Worm (Caenorhabditis elegans) whole organism, L4 larva: ENCODE results near the gene C06E2.5.

ENCODE experiments used
- D1046.2 ChIP-seq: fragments of 200-800 bp; sonication (Bioruptor generic); IDR thresholded peaks from 2 replicates; pipeline ENCODE4 v1.3.6; 2022; ENCODE audit warnings: missing genetic modification characterization, missing compliant biosample characterization
- F10B5.3 ChIP-seq: sonication (generic microtip); optimal IDR thresholded peaks from 2 replicates; lab custom pipeline; 2016; ENCODE audit warnings: mild to moderate bottlenecking, missing genetic modification characterization, missing compliant biosample characterization
- ceh-28 ChIP-seq: fragments of 150-350 bp; optimal IDR thresholded peaks from 2 replicates; lab custom pipeline; 2014; ENCODE audit warnings: missing biosample characterization, missing genetic modification reagents, missing genetic modification characterization
- ceh-82 ChIP-seq: sonication (generic microtip); optimal IDR thresholded peaks from 2 replicates; lab custom pipeline; 2017; ENCODE audit warnings: missing biosample characterization, missing genetic modification characterization
- fos-1 ChIP-seq: fragments of 150-350 bp; optimal IDR thresholded peaks from 2 replicates; lab custom pipeline; 2014; ENCODE audit warnings: missing biosample characterization, missing genetic modification characterization
- gei-8 ChIP-seq: fragments of 200-800 bp; sonication (Bioruptor generic); optimal IDR thresholded peaks from 2 replicates; lab custom pipeline; 2018; ENCODE audit warnings: mild to moderate bottlenecking, missing genetic modification characterization, missing compliant biosample characterization
- hlh-30 ChIP-seq: sonication (generic microtip); optimal IDR thresholded peaks from 2 replicates; lab custom pipeline; 2017; ENCODE audit warnings: antibody characterized with exemption, mild to moderate bottlenecking, missing genetic modification characterization, missing compliant biosample characterization; ENCODE audit not compliant: insufficient read depth
- nhr-25 ChIP-seq: sonication (generic microtip); optimal IDR thresholded peaks from 2 replicates; lab custom pipeline; 2017; ENCODE audit warnings: missing genetic modification characterization, mild to moderate bottlenecking, missing compliant biosample characterization, antibody characterized with exemption, moderate library complexity, borderline replicate concordance; ENCODE audit not compliant: insufficient read depth
- nhr-48 ChIP-seq: sonication (generic microtip); optimal IDR thresholded peaks from 2 replicates; lab custom pipeline; 2016; ENCODE audit warnings: mild to moderate bottlenecking, missing genetic modification characterization, missing compliant biosample characterization
- nhr-77 ChIP-seq: fragments of 150-350 bp; optimal IDR thresholded peaks from 2 replicates; lab custom pipeline; 2014; ENCODE audit warnings: missing biosample characterization, missing genetic modification characterization
- pha-4 ChIP-seq, 2 experiments: fragments of 150-350 bp in 1 of 2; fragments of 200-800 bp in 1 of 2; sonication (Bioruptor generic) in 1 of 2; IDR thresholded peaks in 1 of 2; optimal IDR thresholded peaks in 1 of 2; 2 replicates each; pipeline versions ENCODE4 v1.3.6 to Lab custom; 2014 to 2022; ENCODE audit warnings: missing genetic modification characterization in 2 of 2, missing genetic modification reagents in 2 of 2, missing biosample characterization in 1 of 2, missing compliant biosample characterization in 1 of 2
- snpc-4 ChIP-seq: fragments of 150-350 bp; optimal IDR thresholded peaks from 2 replicates; lab custom pipeline; 2014; ENCODE audit warnings: missing biosample characterization, missing genetic modification characterization

- TF ChIP-seq ceh-28: no peak
- no peak for TF ChIP-seq gei-8 (GFP tag; lab: Kevin White, UChicago)
- no peak for TF ChIP-seq snpc-4
- no peak for TF ChIP-seq F10B5.3
- TF ChIP-seq fos-1: no peak
- no peak for TF ChIP-seq hlh-30 (tag; lab: Kevin White, UChicago)
- TF ChIP-seq nhr-25: no peak
- TF ChIP-seq nhr-48 (tag; lab: Kevin White, UChicago): no peak
- no peak for TF ChIP-seq nhr-77 (tag; lab: Kevin White, UChicago)
- TF ChIP-seq pha-4 (GFP tag; IDR thresholded peaks at IDR 0.05; lab: Robert Waterston, UW): no peak
- no peak for TF ChIP-seq pha-4 (tag; optimal IDR thresholded peaks at IDR 0.05; lab: Kevin White, UChicago)
- TF ChIP-seq D1046.2 (GFP tag; lab: Robert Waterston, UW): no peak
- TF ChIP-seq ceh-82: no peak
Observed at ce11 chrX:8843988-8844387, 13.8 kb downstream of the C06E2.5 start, which contains the start of gene ubc-23.
